Worm (Caenorhabditis elegans): Measurements from ENCODE around the gene C08E8.4.

Gene C08E8.4

DNA sequence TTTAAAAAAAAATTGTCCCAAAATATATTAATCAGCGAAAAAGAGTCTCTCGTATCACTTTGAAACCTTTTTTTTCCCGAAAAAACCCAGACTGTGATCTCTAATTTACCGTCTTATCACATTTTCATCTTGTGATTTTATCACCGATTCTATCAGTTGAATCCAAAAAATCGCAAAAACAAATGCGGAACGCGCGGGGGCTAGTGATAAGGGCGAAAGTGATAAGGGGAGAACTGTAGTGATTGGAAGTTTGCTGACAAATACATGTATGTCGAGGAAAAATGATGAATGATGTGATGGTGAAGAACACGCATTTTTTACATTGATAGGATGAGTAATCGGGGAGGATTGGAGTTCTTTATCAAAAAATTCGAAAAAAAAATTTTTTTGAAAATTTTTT, 25.6 kb upstream of the C08E8.4 start (continued):
- TF ChIP-seq nhr-28 (tag; optimal IDR thresholded peaks at IDR 0.05) (no peak), lin-39 (tag; optimal IDR thresholded peaks at IDR 0.05) (no peak), irx-1 (tag; optimal IDR thresholded peaks at IDR 0.05) (no peak), C04F5.9 (tag; optimal IDR thresholded peaks at IDR 0.05) (no peak), zip-4 (GFP tag; optimal IDR thresholded peaks at IDR 0.05) (no peak), mab-9 (GFP tag; IDR thresholded peaks at IDR 0.05) (no peak), nhr-12 (tag; optimal IDR thresholded peaks at IDR 0.05) (no peak), lin-13 (GFP tag; optimal IDR thresholded peaks at IDR 0.05) (no peak), ceh-63 (GFP tag; optimal IDR thresholded peaks at IDR 0.05) (no peak), efl-3 (GFP tag; optimal IDR thresholded peaks at IDR 0.05) (no peak), elt-2 (tag; optimal IDR thresholded peaks at IDR 0.05) (peak; percentile 100), blmp-1 (tag; optimal IDR thresholded peaks at IDR 0.05) (peak; percentile 93), tbx-2 (tag; optimal IDR thresholded peaks at IDR 0.05) (peak; percentile 18), sup-37 (GFP tag; optimal IDR thresholded peaks at IDR 0.05) (no peak), unc-62 (GFP tag; optimal IDR thresholded peaks at IDR 0.05) (no peak), mef-2 (tag; optimal IDR thresholded peaks at IDR 0.05) (no peak), nhr-19 (GFP tag; conservative IDR thresholded peaks at IDR 0.05) (peak; percentile 35), fkh-10 (GFP tag; optimal IDR thresholded peaks at IDR 0.05) (no peak), ceh-90 (tag; optimal IDR thresholded peaks at IDR 0.05) (no peak), skn-1 (tag; optimal IDR thresholded peaks at IDR 0.05) (peak; percentile 53), nhr-237 (tag; optimal IDR thresholded peaks at IDR 0.05) (no peak), pqm-1 (tag; optimal IDR thresholded peaks at IDR 0.05) (peak; percentile 98), mep-1 (tag; optimal IDR thresholded peaks at IDR 0.05) (no peak), C34B4.2 (tag; optimal IDR thresholded peaks at IDR 0.05) (no peak), pag-3 (tag; optimal IDR thresholded peaks at IDR 0.05; ENCODE audit: borderline replicate concordance, insufficient read depth) (no peak), nhr-77 (tag; optimal IDR thresholded peaks at IDR 0.05) (no peak), F16B12.6 (tag; optimal IDR thresholded peaks at IDR 0.05) (no peak), mdl-1 (tag; optimal IDR thresholded peaks at IDR 0.05) (peak in 1 of 2 experiments; percentile 55), grh-1 (GFP tag; IDR thresholded peaks at IDR 0.05) (no peak), snpc-4 (tag; optimal IDR thresholded peaks at IDR 0.05) (no peak), ceh-8 (GFP tag; optimal IDR thresholded peaks at IDR 0.05) (no peak), ceh-88 (GFP tag; IDR thresholded peaks at IDR 0.05) (no peak), ama-1 (optimal IDR thresholded peaks at IDR 0.05) (no peak), ets-5 (GFP tag; IDR thresholded peaks at IDR 0.05) (no peak), ceh-82 (tag; optimal IDR thresholded peaks at IDR 0.05) (no peak), lir-3 (tag; optimal IDR thresholded peaks at IDR 0.05; ENCODE audit: poor library complexity) (no peak), unc-98 (GFP tag; IDR thresholded peaks at IDR 0.05) (no peak), nhr-20 (tag; optimal IDR thresholded peaks at IDR 0.05) (peak; percentile 71), jun-1 (tag; optimal IDR thresholded peaks at IDR 0.05) (peak; percentile 89), ztf-11 (tag; optimal IDR thresholded peaks at IDR 0.05) (no peak), hpl-2 (GFP tag; optimal IDR thresholded peaks at IDR 0.05) (no peak), nhr-47 (tag; optimal IDR thresholded peaks at IDR 0.05) (no peak), swsn-7 (tag; optimal IDR thresholded peaks at IDR 0.05) (no peak), nhr-90 (tag; optimal IDR thresholded peaks at IDR 0.05; ENCODE audit: poor library complexity) (peak; percentile 65), nhr-71 (tag; optimal IDR thresholded peaks at IDR 0.05) (peak; percentile 47), sptf-1 (tag; optimal IDR thresholded peaks at IDR 0.05) (no peak), lsy-2 (tag; optimal IDR thresholded peaks at IDR 0.05) (no peak), lin-15B (tag; optimal IDR thresholded peaks at IDR 0.05) (no peak), pax-3 (tag; optimal IDR thresholded peaks at IDR 0.05) (peak; percentile 30), lin-14 (GFP tag; optimal IDR thresholded peaks at IDR 0.05) (peak; percentile 80), nhr-11 (tag; optimal IDR thresholded peaks at IDR 0.05) (no peak), zag-1 (tag; optimal IDR thresholded peaks at IDR 0.05) (no peak), hlh-17 (GFP tag; optimal IDR thresholded peaks at IDR 0.05; ENCODE audit: borderline replicate concordance) (no peak), snu-23 (GFP tag; optimal IDR thresholded peaks at IDR 0.05) (no peak)
